Worm (Caenorhabditis elegans) whole organism, midembryonic: ENCODE data around the gene chdh-1.

Experiments used
- T22C8.4 ChIP-seq: fragments of 200-800 bp; sonication (Bioruptor generic); IDR thresholded peaks from 2 replicates; pipeline ENCODE4 v1.3.6; 2022; ENCODE audit warnings: missing genetic modification characterization, missing compliant biosample characterization
- cog-1 ChIP-seq: sonication (generic microtip); optimal IDR thresholded peaks from 2 replicates; lab custom pipeline; 2016; ENCODE audit warnings: missing genetic modification characterization, missing compliant biosample characterization
- flt-1 ChIP-seq: fragments of 200-800 bp; sonication (Bioruptor generic); IDR thresholded peaks from 2 replicates; pipeline ENCODE4 v1.3.6; 2022; ENCODE audit warnings: missing genetic modification characterization, missing compliant biosample characterization
- klf-2 ChIP-seq: fragments of 200-800 bp; sonication (Bioruptor generic); conservative IDR thresholded peaks from 2 replicates; pipeline ENCODE4 v1.3.6; 2022; ENCODE audit warnings: missing genetic modification reagents, missing genetic modification characterization, missing compliant biosample characterization
- med-1 ChIP-seq: sonication (generic microtip); optimal IDR thresholded peaks from 2 replicates; lab custom pipeline; 2017; ENCODE audit warnings: missing genetic modification characterization, mild to moderate bottlenecking, missing compliant biosample characterization, antibody characterized with exemption, missing genetic modification reagents; ENCODE audit not compliant: insufficient read depth
- ref-1 ChIP-seq: fragments of 200-800 bp; sonication (Bioruptor generic); conservative IDR thresholded peaks from 2 replicates; pipeline ENCODE4 v1.3.6; 2022; ENCODE audit warnings: missing genetic modification reagents, missing genetic modification characterization, missing compliant biosample characterization
- tab-1 ChIP-seq: fragments of 200-800 bp; sonication (Bioruptor generic); IDR thresholded peaks from 2 replicates; pipeline ENCODE4 v1.3.6; 2022; ENCODE audit warnings: missing genetic modification characterization, missing compliant biosample characterization
- ztf-23 ChIP-seq: fragments of 200-800 bp; sonication (Bioruptor generic); IDR thresholded peaks from 2 replicates; pipeline ENCODE4 v1.3.6; 2022; ENCODE audit warnings: missing genetic modification reagents, missing genetic modification characterization, missing compliant biosample characterization
- ztf-29 ChIP-seq: fragments of 200-800 bp; sonication (Bioruptor generic); IDR thresholded peaks from 2 replicates; pipeline ENCODE4 v1.3.6; 2022; ENCODE audit warnings: missing genetic modification reagents, missing genetic modification characterization, missing compliant biosample characterization

chdh-1 gene

DNA sequence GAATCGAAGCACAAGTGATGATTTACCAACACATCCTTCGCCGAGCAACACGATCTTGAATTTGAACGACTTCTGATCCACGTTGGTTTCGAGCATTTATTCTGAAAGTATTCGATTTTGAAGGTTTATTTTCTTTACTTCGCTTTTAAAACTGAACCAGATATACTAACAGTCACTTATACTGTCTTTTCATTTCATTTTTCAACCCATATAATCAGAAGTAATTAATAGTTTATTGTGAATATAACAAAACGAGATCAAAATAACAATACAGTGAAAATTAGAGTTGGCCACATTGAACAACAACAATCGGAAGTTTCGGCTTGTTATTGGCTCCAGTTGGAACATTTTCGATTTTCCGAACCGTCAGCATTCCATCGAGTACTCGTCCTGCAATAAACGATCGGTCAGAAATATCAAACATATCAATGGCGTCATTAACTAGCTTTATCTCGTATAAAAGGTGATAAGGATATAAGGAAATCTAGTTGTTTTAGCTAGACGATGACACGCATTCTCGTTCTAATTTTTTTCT lies 16.3 kb upstream of the chdh-1 start, which contains the start of the genes rab-21 and T01B7.13:
Gene rab-21 (minus strand): TSS at position 101 of the 535 bp plus-strand sequence.
Gene T01B7.13 (plus strand): TSS at position 485 of the 535 bp plus-strand sequence.
- no peak for TF ChIP-seq med-1
- no peak for TF ChIP-seq ztf-29 (GFP tag; lab: Robert Waterston, UW)

DNA sequence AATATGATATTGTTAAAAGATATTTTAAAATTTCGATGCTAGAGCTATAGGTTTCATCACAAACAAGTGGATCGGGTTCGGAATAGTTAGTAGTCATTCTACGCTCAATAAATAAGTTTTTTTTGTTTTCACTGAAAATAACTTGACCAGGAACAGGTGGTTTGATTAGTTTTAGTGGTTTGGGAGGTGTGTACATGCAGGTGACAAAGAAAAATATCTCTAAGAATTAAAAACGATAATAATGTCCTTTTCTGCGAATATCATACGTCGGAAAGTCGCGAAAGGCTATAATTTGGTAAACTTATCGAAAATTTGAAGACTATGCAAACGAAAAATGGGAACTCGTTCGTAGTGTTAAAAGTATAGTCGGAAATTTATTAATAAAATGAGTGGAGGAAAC lies 11.6 kb upstream of the chdh-1 start, which contains the start of gene srg-15:
Gene srg-15 (minus strand): TSS at position 101 of the 400 bp plus-strand sequence.
- TF ChIP-seq ref-1 (GFP tag; lab: Robert Waterston, UW) (no peak), T22C8.4 (GFP tag; lab: Robert Waterston, UW) (no peak), ztf-29 (GFP tag; lab: Robert Waterston, UW) (no peak), tab-1 (GFP tag; lab: Robert Waterston, UW) (no peak), cog-1 (no peak), ztf-23 (GFP tag; lab: Robert Waterston, UW) (no peak), flt-1 (GFP tag; lab: Robert Waterston, UW) (no peak), klf-2 (GFP tag; lab: Robert Waterston, UW) (no peak), med-1 (no peak)

DNA sequence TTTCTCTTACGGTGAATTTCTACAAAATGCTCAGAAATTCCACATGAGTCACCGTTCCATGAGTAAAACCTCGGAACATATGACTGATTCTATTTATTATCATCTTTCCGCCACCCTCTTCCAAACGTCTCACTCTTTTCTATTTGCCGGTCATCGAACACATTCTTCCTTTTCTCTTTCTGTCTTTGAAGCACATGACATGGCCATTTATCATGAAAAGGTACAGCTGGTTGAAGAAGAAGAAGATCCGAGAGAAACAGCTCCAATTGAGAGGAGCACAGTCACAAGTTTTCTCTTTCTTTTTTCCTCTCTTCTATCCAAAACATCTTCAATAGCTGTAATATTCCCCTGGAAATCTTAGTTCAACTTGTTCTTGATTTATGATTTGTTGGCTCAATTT lies 8.3 kb upstream of the chdh-1 start, which contains the start of gene cup-16:
Gene cup-16 (plus strand): TSS at position 132 of the 400 bp plus-strand sequence.
- TF ChIP-seq ztf-29 (GFP tag; lab: Robert Waterston, UW) (no peak), cog-1 (no peak), med-1 (no peak), ref-1 (GFP tag; lab: Robert Waterston, UW) (no peak), klf-2 (GFP tag; lab: Robert Waterston, UW) (no peak), flt-1 (GFP tag; lab: Robert Waterston, UW) (no peak), tab-1 (GFP tag; lab: Robert Waterston, UW) (no peak), T22C8.4 (GFP tag; lab: Robert Waterston, UW) (no peak), ztf-23 (GFP tag; lab: Robert Waterston, UW) (no peak)

DNA sequence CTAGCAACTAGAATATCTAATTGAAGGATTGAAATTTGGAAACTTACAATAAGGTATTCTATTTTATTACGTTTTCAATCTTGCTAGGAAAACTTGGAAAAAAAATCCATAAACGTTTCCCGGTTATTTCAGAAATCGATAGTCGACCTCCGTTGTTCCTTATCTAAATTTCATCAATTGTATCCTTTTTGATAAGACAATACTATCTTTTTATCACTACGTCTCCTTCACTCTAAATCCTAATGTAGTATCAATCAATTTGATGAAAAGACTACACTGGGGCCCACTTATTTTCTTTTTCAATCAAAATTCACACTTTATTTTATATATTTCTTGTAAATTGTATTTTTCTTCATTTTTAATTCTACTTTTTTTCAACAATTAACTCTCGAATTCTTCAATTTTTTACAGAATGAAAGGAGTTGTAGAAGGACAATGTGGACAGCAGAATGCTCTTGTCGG lies 5.7 kb upstream of the chdh-1 start, which contains the start of gene prx-5:
Gene prx-5 (plus strand): TSS at position 412 of the 462 bp plus-strand sequence.
- no peak for TF ChIP-seq ref-1 (GFP tag; lab: Robert Waterston, UW)
- no peak for TF ChIP-seq med-1
- TF ChIP-seq ztf-23 (GFP tag; lab: Robert Waterston, UW): no peak
- TF ChIP-seq flt-1 (GFP tag; lab: Robert Waterston, UW): no peak
- TF ChIP-seq ztf-29 (GFP tag; lab: Robert Waterston, UW): no peak
- TF ChIP-seq cog-1: no peak
- TF ChIP-seq T22C8.4 (GFP tag; lab: Robert Waterston, UW): no peak
- TF ChIP-seq klf-2 (GFP tag; lab: Robert Waterston, UW): no peak
- no peak for TF ChIP-seq tab-1 (GFP tag; lab: Robert Waterston, UW)

DNA sequence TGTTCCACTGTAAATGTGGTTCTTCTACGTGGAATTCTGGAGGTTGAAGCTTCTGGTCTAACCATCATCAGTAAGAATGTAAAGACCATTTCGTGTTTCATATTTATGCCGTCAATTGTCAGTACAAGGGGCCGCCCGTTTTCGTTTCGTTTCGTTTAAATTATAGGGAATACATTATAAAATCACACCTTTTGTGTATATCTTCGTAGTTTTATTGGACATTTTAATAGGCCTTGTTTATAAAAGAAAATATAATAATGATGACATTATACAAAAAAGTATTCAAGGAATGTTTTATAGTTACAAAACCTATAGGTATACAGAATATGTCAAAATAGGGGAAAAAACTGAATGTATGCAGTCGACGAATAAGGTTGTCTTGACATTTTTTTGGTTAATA lies 5.0 kb upstream of the chdh-1 start, which contains the start of gene ceh-7:
Gene ceh-7 (minus strand): TSS at position 101 of the 400 bp plus-strand sequence.
- TF ChIP-seq cog-1: no peak
- no peak for TF ChIP-seq ztf-29 (GFP tag; lab: Robert Waterston, UW)
- TF ChIP-seq flt-1 (GFP tag; lab: Robert Waterston, UW): no peak
- no peak for TF ChIP-seq ref-1 (GFP tag; lab: Robert Waterston, UW)
- TF ChIP-seq klf-2 (GFP tag; lab: Robert Waterston, UW): no peak
- TF ChIP-seq tab-1 (GFP tag; lab: Robert Waterston, UW): no peak
- TF ChIP-seq T22C8.4 (GFP tag; lab: Robert Waterston, UW): no peak
- TF ChIP-seq ztf-23 (GFP tag; lab: Robert Waterston, UW): no peak
- TF ChIP-seq med-1: no peak

DNA sequence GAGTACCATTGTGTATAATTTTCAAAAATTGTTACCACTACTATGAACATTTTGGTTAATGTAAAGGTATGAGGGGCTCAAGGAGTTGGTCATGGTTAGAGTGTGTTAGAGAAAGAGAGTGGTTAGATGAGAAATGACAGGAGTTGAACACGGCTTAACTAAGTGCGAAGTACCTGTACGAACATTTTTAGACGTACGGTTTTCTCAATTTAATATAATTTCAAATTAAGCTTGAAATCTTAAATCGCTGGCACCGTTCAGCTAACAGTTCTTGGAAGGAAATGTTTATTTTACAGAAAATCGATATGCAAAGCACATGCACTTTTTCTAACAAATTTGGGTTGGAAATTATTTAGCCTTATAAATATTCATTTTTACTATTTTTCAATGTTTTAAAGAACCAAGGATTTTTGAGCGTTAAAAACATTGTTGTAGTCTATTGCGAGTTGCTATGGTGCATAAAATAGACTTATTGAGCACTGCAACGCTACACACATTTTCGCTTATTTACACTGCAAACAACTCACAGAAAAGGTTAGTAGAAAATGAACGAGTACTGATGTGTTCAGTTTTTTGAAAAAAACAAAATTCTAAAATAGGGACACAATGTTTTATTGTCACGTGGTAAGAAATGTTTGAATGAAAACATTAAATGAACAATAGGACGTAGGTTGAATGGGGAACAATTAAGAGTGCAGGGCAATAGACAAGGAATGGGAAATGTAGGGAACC lies 3.1 kb upstream of the chdh-1 start, which contains the start of gene sphk-1:
Gene sphk-1 (minus strand): TSS at position 51 of the 732 bp plus-strand sequence.
- TF ChIP-seq T22C8.4 (GFP tag; lab: Robert Waterston, UW): no peak
- TF ChIP-seq flt-1 (GFP tag; lab: Robert Waterston, UW): no peak
- no peak for TF ChIP-seq klf-2 (GFP tag; lab: Robert Waterston, UW)
- TF ChIP-seq ref-1 (GFP tag; lab: Robert Waterston, UW): no peak
- TF ChIP-seq cog-1: no peak
- TF ChIP-seq ztf-29 (GFP tag; lab: Robert Waterston, UW): no peak
- TF ChIP-seq tab-1 (GFP tag; lab: Robert Waterston, UW): no peak
- no peak for TF ChIP-seq med-1
- no peak for TF ChIP-seq ztf-23 (GFP tag; lab: Robert Waterston, UW)

DNA sequence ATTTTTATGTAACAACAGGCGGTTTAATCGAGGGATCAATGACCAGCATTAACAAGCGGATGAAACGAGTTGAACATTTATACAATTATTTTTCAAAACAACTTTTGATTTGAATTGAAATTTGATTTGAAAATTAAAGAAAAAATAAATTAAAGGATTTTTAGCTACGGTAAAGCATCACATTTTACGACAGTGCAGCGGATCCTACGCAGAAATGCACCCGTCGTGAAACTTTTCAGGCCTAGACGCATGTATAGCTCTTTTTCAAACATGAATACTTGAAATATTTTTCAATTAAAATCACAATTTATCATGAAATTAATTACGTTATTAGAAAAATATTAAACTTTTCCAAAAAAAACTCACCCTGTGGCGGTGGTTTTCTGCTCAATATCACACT lies 2.3 kb upstream of the chdh-1 start:
- TF ChIP-seq ztf-23 (GFP tag; lab: Robert Waterston, UW): no peak
- no peak for TF ChIP-seq ref-1 (GFP tag; lab: Robert Waterston, UW)
- TF ChIP-seq klf-2 (GFP tag; lab: Robert Waterston, UW): no peak
- TF ChIP-seq T22C8.4 (GFP tag; lab: Robert Waterston, UW): no peak
- no peak for TF ChIP-seq tab-1 (GFP tag; lab: Robert Waterston, UW)
- TF ChIP-seq med-1: no peak
- TF ChIP-seq flt-1 (GFP tag; lab: Robert Waterston, UW): no peak
- no peak for TF ChIP-seq ztf-29 (GFP tag; lab: Robert Waterston, UW)
- TF ChIP-seq cog-1: no peak

DNA sequence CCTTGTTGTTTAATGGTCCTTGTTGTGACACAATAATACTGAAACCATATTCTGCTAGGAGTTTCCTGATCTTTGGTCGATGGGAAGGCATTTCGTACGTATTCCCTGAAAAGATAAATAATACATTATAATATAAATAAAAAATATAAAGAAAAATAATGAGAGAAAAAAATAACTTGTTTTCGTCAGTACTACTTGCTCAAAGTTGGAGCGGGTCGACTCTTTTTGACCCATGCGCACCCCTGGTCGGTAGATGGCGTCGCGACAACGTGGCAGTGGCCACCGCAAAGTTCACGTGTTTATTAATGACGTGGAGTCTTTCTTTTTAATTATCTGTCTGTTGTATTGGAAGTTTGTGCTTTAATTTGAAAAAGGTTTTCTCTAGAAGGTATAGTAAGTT lies 2.9 kb downstream of the chdh-1 start, which contains the start of gene C34C6.10:
Gene C34C6.10 (minus strand): TSS at position 101 of the 400 bp plus-strand sequence.
- TF ChIP-seq ztf-23 (GFP tag; lab: Robert Waterston, UW) (no peak), flt-1 (GFP tag; lab: Robert Waterston, UW) (no peak), med-1 (no peak), ref-1 (GFP tag; lab: Robert Waterston, UW) (no peak), T22C8.4 (GFP tag; lab: Robert Waterston, UW) (no peak), ztf-29 (GFP tag; lab: Robert Waterston, UW) (no peak), cog-1 (no peak), klf-2 (GFP tag; lab: Robert Waterston, UW) (no peak), tab-1 (GFP tag; lab: Robert Waterston, UW) (no peak)
